Fruit fly (Drosophila melanogaster): ENCODE results near the gene Es2.

Gene Es2

DNA sequence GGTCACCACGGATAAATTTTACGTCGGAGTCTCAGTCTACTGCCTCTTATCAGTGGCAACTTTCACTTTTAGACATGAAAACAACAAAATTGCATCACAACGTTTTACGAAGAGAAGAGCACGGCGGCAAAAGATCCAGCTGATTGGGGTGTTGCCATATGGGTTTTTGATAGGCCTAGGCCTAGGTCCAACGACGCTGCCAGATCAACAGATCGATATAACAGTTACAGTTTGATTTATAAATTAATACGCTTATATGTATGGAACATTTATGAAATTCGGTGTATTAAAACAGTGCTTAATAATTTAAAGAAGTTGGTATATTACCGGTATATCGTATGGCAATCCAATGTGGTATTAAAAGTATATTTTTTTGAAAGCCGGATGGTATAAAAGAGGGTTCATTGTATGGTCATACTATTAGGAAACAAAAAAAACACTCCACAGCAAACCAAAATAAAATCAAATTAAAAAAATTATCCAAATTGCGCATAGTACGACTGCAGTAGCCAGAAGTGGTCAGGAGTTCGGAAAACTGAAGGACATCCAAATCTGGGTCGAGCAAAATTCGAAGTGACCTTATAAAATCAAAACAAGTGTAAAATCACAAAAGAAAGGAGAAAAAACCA lies 24.5 kb upstream of the Es2 start, which contains the start of gene CG1440:
TSS of gene CG1440 (plus strand) at position 402 of the 629 bp plus-strand sequence.
- TF ChIP-seq pan (optimal IDR thresholded peaks at IDR 0.05) = peak; percentile 39
- TF ChIP-seq CG8478 (optimal IDR thresholded peaks at IDR 0.05) = no peak
- TF ChIP-seq usp (GFP tag; optimal IDR thresholded peaks at IDR 0.05) = no peak
- TF ChIP-seq psq (optimal IDR thresholded peaks at IDR 0.05) = no peak
- no peak for TF ChIP-seq Dll (optimal IDR thresholded peaks at IDR 0.05)

DNA sequence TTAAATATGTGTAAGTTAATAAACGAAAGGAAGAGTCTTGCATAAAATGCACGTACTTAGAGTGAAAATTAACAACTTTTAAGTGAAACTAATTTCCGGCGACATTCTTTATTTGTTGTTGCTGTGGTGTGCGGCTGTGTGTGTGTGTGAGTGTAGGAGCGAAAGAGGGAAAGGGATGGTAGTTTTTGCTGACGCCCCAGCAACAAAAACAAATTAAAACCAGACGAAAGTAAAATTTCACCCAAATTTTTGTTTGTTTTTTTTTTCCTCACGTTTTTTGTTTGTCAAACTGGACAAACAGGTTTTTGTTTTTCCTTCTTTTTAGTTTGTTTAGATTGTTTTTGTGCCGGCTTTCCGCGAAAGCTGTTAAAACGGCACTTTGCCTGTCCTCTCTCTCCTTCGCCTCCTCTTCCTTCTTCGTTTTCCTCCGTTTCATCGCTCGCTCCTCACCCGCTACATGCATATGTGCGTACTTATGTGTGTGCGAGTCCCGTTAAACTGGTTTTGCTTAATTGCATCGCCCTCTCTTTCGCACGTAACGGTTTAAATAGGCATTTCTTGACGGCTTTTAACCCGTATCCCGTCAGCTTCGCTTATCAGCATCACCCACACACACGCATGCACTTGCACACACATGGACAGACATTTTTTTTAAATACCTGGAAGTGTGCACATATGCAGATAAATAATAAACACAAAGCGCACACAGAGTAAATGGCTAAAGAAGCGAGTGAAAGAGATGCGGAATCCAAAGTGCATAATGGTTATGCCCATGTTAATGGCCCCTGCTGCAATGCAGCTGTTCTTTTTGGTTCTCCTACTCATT lies 23.8 kb upstream of the Es2 start, which contains the start of gene Miga:
TSS of gene Miga (minus strand) at position 536 of the 826 bp plus-strand sequence.
- no peak for TF ChIP-seq Dll (optimal IDR thresholded peaks at IDR 0.05)
- TF ChIP-seq pan (optimal IDR thresholded peaks at IDR 0.05) = no peak
- no peak for TF ChIP-seq CG8478 (optimal IDR thresholded peaks at IDR 0.05)
- TF ChIP-seq EcR (GFP tag; optimal IDR thresholded peaks at IDR 0.05) = no peak
- no peak for TF ChIP-seq psq (optimal IDR thresholded peaks at IDR 0.05)
- TF ChIP-seq usp (GFP tag; optimal IDR thresholded peaks at IDR 0.05) = no peak

DNA sequence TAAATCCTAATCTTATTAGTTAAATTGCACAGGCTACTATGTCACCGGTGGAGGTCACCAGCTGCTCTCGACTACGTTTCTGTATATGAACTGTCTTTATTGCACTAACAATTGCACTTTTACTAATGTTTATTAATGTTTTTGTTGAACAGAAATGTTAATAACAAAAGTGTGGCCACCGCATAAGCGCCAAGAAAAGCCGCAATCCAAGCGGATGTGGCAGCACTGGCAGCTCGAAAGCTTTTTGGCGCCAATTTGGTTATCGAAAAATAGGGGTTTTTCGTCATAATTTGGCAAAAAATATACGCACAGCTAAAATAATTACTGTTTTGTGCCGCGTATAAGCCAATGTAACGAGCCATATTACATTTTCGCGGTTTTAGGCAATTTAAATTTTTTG lies 19.1 kb upstream of the Es2 start, which contains the start of gene CG12123:
TSS of gene CG12123 (minus strand) at position 188 of the 400 bp plus-strand sequence.
- TF ChIP-seq pan (optimal IDR thresholded peaks at IDR 0.05) (no peak), usp (GFP tag; optimal IDR thresholded peaks at IDR 0.05) (no peak), CG8478 (optimal IDR thresholded peaks at IDR 0.05) (no peak), Dll (optimal IDR thresholded peaks at IDR 0.05) (no peak), EcR (GFP tag; optimal IDR thresholded peaks at IDR 0.05) (no peak), psq (optimal IDR thresholded peaks at IDR 0.05) (no peak)

DNA sequence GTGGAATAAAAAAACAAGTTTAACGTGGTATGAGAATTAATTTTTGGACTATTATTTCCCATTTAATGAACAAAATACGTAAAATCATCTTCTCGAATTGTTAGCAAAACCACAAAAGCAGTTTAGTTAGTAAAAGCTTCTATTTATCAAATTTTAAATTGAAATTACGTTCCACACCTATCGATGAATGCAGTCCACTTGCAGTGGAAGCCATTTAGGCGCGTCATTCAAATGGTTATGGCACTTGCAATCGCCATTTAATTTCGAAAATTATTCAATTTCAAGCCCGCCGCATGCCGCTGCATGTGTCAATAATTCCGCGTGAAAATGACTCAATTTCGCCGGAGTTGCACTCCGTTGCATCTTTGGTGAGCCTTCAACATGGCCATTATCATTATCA lies 18.4 kb upstream of the Es2 start:
- TF ChIP-seq psq (optimal IDR thresholded peaks at IDR 0.05) = no peak
- no peak for TF ChIP-seq usp (GFP tag; optimal IDR thresholded peaks at IDR 0.05)
- no peak for TF ChIP-seq Dll (optimal IDR thresholded peaks at IDR 0.05)
- TF ChIP-seq CG8478 (optimal IDR thresholded peaks at IDR 0.05) = no peak
- TF ChIP-seq pan (optimal IDR thresholded peaks at IDR 0.05) = no peak
- TF ChIP-seq EcR (GFP tag; optimal IDR thresholded peaks at IDR 0.05) = no peak

DNA sequence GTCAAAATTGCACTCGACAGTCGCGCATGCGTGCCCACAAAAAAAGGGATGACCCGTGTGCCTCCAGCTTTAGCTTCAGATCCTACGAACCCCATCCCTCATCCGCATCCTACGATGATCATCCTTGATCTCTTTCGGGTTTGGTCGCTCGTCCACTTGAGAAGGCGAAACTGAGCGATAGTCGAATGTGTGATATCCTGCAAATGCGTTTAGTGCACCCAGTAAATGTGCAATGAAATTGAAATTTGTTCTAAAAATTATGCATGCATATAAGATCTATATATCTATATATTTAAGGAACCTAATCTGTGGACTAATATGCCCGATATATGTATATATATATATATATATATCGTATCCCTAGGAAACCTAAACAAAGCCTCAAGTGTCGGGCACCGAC lies 17.0 kb upstream of the Es2 start:
- TF ChIP-seq psq (optimal IDR thresholded peaks at IDR 0.05) (no peak), pan (optimal IDR thresholded peaks at IDR 0.05) (no peak), EcR (GFP tag; optimal IDR thresholded peaks at IDR 0.05) (no peak), usp (GFP tag; optimal IDR thresholded peaks at IDR 0.05) (no peak), CG8478 (optimal IDR thresholded peaks at IDR 0.05) (no peak), Dll (optimal IDR thresholded peaks at IDR 0.05) (no peak)

DNA sequence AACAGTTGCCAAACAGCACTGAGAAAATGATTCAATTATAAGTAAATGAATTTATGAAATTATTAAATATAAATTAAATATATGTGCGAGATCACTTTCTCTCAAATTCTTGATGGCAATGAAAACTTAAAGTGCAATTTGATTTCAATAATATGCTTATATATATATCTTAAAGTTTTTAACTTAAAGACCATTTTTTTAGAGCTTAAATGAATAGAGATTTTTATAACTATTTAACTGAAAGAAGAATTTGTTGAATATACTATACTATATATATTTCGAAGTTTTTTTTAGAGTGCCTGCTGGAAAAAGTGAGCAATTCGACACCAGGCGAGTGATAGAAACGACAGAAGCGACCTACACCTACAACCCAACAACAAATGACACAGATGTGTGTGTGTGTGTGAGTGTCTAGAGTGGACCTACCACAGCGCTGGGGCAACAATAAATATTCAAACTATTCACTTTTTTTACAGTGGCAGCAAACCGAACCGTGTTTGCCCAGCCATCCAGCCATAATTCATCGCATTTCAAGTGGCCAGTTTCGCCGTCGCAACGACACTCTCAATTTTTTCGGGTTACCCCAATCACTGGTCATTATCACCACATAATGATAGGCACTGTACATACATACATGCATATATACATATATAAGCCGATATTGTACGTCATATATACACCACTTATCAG lies 16.3 kb upstream of the Es2 start:
- TF ChIP-seq EcR (GFP tag; optimal IDR thresholded peaks at IDR 0.05) (no peak), CG8478 (optimal IDR thresholded peaks at IDR 0.05) (no peak), pan (optimal IDR thresholded peaks at IDR 0.05) (no peak), psq (optimal IDR thresholded peaks at IDR 0.05) (no peak), usp (GFP tag; optimal IDR thresholded peaks at IDR 0.05) (no peak), Dll (optimal IDR thresholded peaks at IDR 0.05) (no peak)

DNA sequence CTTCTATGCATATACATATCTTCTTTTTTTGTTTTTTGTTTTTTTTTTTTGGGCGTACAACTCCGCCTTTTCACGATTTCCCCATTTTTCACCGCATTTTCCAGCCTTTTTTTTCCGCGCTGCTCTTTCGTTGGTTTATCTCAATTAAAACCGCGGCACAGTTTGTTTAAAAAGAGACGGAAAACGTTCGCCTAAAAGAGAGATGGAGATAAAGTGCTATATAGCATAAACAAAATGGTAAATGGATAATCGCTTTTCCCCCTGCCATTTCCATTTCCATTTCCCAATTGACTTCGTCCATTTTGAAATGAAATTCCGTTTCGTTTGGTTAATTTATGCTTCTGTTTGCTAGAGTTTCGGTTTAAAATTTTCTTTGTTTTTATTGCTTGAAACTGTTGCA lies 14.1 kb upstream of the Es2 start:
- TF ChIP-seq CG8478 (optimal IDR thresholded peaks at IDR 0.05) (no peak), psq (optimal IDR thresholded peaks at IDR 0.05) (no peak), pan (optimal IDR thresholded peaks at IDR 0.05) (no peak), EcR (GFP tag; optimal IDR thresholded peaks at IDR 0.05) (no peak), Dll (optimal IDR thresholded peaks at IDR 0.05) (no peak), usp (GFP tag; optimal IDR thresholded peaks at IDR 0.05) (no peak)

DNA sequence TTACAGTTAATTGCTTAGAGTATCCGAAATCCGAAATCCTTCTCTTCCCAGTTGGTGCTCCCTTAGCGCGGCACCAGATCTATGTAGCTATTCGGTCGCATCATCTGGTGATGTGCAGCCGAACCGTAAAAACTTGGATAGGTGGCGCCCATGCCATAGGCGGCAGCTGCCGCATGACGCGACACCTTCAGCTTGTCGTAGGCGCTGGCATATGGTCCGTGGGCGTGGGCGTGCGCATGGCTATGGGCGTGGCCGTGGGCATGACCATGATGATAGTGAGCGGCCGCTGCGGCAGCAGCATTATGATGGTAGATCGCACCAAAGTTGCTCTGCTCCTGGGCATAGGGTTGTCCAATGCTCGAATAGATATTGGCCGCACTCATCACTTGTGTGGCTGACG lies 13.1 kb upstream of the Es2 start:
- TF ChIP-seq CG8478 (optimal IDR thresholded peaks at IDR 0.05) (no peak), Dll (optimal IDR thresholded peaks at IDR 0.05) (no peak), EcR (GFP tag; optimal IDR thresholded peaks at IDR 0.05) (no peak), psq (optimal IDR thresholded peaks at IDR 0.05) (no peak), usp (GFP tag; optimal IDR thresholded peaks at IDR 0.05) (no peak), pan (optimal IDR thresholded peaks at IDR 0.05) (no peak)

DNA sequence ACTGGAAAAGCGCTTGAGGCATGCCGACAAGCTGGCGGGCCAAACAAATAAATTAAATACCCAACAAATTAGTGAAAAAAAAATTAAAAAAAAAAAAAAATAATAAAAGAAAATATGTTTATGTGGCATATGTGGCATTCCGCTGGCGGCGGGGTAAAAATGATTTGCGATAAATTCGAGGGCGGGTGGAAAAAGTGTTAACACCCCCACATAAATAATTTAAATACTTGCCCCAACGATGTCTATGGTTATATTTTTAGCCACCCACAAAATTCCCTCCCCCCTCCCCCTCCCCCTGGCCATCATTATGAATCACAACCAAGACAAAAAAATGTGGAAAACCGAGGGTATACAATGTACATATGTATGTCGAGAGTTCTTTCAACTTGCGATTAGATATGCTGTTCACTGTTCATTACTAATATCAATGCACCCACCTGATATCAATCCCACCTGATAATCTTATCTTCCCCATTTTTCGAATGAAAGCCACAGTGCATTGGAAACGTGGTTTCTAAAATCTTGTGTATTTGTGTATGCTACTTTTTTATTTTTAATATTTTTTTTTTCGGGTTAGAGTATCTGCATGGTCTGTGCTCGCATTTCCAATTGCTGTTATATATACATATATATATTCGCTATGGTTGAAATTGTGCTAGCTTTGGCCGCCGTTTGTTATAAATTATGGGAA lies 10.9 kb upstream of the Es2 start:
- no peak for TF ChIP-seq pan (optimal IDR thresholded peaks at IDR 0.05)
- TF ChIP-seq CG8478 (optimal IDR thresholded peaks at IDR 0.05) = no peak
- no peak for TF ChIP-seq Dll (optimal IDR thresholded peaks at IDR 0.05)
- TF ChIP-seq usp (GFP tag; optimal IDR thresholded peaks at IDR 0.05) = no peak
- no peak for TF ChIP-seq psq (optimal IDR thresholded peaks at IDR 0.05)

DNA sequence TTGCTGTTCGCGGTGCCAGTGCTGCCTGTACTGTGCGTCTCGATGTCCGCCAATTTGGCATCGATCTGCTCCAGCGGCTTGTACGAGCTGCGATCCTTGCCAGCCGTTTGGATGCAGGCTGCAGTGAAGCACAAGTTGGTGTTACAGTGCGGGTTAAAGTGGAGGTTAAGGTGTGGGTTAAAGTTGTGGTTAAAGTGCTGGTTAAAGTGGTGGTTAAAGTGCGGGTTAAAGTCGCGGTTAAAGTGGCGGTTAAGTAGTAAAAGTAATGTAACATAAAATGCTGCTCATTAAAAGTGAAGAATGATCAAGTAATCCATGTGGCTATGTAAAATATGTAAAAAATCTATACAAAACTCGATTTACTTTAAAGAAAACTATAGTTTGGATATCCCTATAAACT lies 9.1 kb upstream of the Es2 start:
- TF ChIP-seq Dll (optimal IDR thresholded peaks at IDR 0.05) (no peak), psq (optimal IDR thresholded peaks at IDR 0.05) (no peak), CG8478 (optimal IDR thresholded peaks at IDR 0.05) (no peak), EcR (GFP tag; optimal IDR thresholded peaks at IDR 0.05) (no peak), usp (GFP tag; optimal IDR thresholded peaks at IDR 0.05) (no peak), pan (optimal IDR thresholded peaks at IDR 0.05) (no peak)

DNA sequence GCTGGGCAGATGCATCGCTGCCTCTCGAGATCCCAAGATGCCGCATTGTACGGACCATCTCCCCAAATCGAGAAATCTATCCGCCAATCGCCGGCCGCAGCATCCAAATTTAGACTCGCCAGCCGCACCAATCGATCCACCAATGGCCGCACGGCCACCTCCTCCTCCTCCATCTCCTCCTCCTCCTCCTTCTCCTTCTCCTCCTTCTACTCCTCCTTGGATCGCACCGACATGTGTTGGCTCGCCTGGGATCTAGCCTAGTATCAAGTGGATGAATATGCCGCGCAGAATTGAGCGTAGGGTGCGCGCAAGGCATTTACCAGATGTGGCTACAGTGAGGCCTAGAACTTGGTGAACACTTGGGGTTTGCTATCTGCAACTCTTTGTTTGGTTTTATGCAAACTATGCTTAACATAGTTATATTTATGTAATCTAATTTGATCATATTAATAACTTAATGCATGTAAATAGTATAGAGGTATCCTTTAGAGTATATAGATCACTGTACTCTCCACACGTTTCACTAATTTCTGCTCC lies 6.2 kb upstream of the Es2 start, which contains the start of gene org-1:
TSS of gene org-1 (minus strand) at position 51 of the 537 bp plus-strand sequence.
- TF ChIP-seq psq (optimal IDR thresholded peaks at IDR 0.05) = no peak
- no peak for TF ChIP-seq pan (optimal IDR thresholded peaks at IDR 0.05)
- no peak for TF ChIP-seq EcR (GFP tag; optimal IDR thresholded peaks at IDR 0.05)
- TF ChIP-seq usp (GFP tag; optimal IDR thresholded peaks at IDR 0.05) = no peak
- no peak for TF ChIP-seq Dll (optimal IDR thresholded peaks at IDR 0.05)
- TF ChIP-seq CG8478 (optimal IDR thresholded peaks at IDR 0.05) = no peak
